Worm (Caenorhabditis elegans) whole organism, late embryonic: ENCODE measurements around the gene mtss-1.

Source experiments
- F13H6.1 ChIP-seq: sonication (generic microtip); optimal IDR thresholded peaks from 2 replicates; lab custom pipeline; 2016; ENCODE audit warnings: missing genetic modification characterization, missing compliant biosample characterization
- ceh-18 ChIP-seq: sonication (generic microtip); optimal IDR thresholded peaks from 2 replicates; lab custom pipeline; 2016; ENCODE audit warnings: missing genetic modification characterization, missing compliant biosample characterization
- ceh-34 ChIP-seq: sonication (generic microtip); optimal IDR thresholded peaks from 2 replicates; lab custom pipeline; 2016; ENCODE audit warnings: mild to moderate bottlenecking, missing genetic modification characterization, missing compliant biosample characterization
- ceh-9 ChIP-seq: sonication (generic microtip); optimal IDR thresholded peaks from 2 replicates; lab custom pipeline; 2016; ENCODE audit warnings: mild to moderate bottlenecking, missing genetic modification characterization, inconsistent platforms, missing compliant biosample characterization
- che-1 ChIP-seq: sonication (generic microtip); optimal IDR thresholded peaks from 2 replicates; lab custom pipeline; 2016; ENCODE audit warnings: mild to moderate bottlenecking, missing genetic modification characterization, missing compliant biosample characterization
- ets-4 ChIP-seq: sonication (generic microtip); optimal IDR thresholded peaks from 2 replicates; lab custom pipeline; 2016; ENCODE audit warnings: missing genetic modification characterization, missing compliant biosample characterization
- gmeb-2 ChIP-seq: sonication (generic microtip); optimal IDR thresholded peaks from 2 replicates; lab custom pipeline; 2016; ENCODE audit warnings: missing genetic modification characterization, inconsistent platforms, missing compliant biosample characterization
- madf-2 ChIP-seq: sonication (generic microtip); optimal IDR thresholded peaks from 2 replicates; lab custom pipeline; 2017; ENCODE audit warnings: missing genetic modification characterization, missing compliant biosample characterization
- mec-3 ChIP-seq: sonication (generic microtip); optimal IDR thresholded peaks from 2 replicates; lab custom pipeline; 2016; ENCODE audit warnings: borderline replicate concordance, missing genetic modification characterization, missing compliant biosample characterization
- nfya-1 ChIP-seq: sonication (generic microtip); optimal IDR thresholded peaks from 2 replicates; lab custom pipeline; 2017; ENCODE audit warnings: missing genetic modification characterization, mild to moderate bottlenecking, missing compliant biosample characterization, antibody characterized with exemption, moderate library complexity
- pax-1 ChIP-seq: fragments of 150-350 bp; optimal IDR thresholded peaks from 2 replicates; lab custom pipeline; 2014; ENCODE audit warnings: missing biosample characterization, missing genetic modification characterization
- rnt-1 ChIP-seq: sonication (generic microtip); optimal IDR thresholded peaks from 2 replicates; lab custom pipeline; 2016; ENCODE audit warnings: missing genetic modification characterization, missing compliant biosample characterization
- syd-9 ChIP-seq: sonication (generic microtip); optimal IDR thresholded peaks from 2 replicates; lab custom pipeline; 2016; ENCODE audit warnings: mild to moderate bottlenecking, missing genetic modification characterization, moderate library complexity, missing compliant biosample characterization
- unc-3 ChIP-seq, 2 experiments: fragments of 200-800 bp in 1 of 2; sonication (Bioruptor generic) in 1 of 2; sonication (generic microtip) in 1 of 2; conservative IDR thresholded peaks in 1 of 2; optimal IDR thresholded peaks in 1 of 2; 2 replicates each; pipeline versions ENCODE4 v1.3.6 to Lab custom; 2016 to 2022; ENCODE audit warnings: missing compliant biosample characterization in 2 of 2, missing genetic modification characterization in 2 of 2, missing genetic modification reagents in 1 of 2
- unc-42 ChIP-seq: sonication (generic microtip); optimal IDR thresholded peaks from 2 replicates; lab custom pipeline; 2016; ENCODE audit warnings: missing genotype, missing genetic modification characterization, missing compliant biosample characterization
- unc-55 ChIP-seq: sonication (generic microtip); optimal IDR thresholded peaks from 2 replicates; lab custom pipeline; 2017; ENCODE audit warnings: missing biosample characterization, missing genetic modification reagents, missing genetic modification characterization
- ztf-16 ChIP-seq: sonication (generic microtip); optimal IDR thresholded peaks from 2 replicates; lab custom pipeline; 2017; ENCODE audit warnings: missing genetic modification characterization, missing compliant biosample characterization

The mtss-1 gene

DNA sequence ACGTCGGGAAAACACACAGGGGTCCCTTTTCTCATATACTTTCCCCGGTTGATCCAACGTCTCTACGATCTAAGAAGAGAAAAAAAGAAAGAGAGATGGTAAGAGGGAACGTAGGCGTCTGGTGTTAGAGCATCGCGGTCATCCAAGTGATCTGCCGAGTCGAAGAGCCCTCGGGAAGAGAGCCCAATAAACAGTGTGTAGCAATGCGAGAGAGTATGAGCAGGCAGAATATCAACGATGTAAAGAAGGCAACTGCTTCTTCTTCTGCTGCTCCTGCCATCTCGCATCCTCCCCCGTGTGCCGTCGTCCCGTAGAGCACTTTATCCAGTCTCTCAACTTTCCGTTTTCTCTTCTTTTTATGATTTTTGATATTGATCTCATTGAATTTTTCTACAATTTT is 47.6 kb downstream of the mtss-1 start:
- TF ChIP-seq mec-3 (tag; lab: Kevin White, UChicago) (no peak), nfya-1 (tag; lab: Kevin White, UChicago) (peak; percentile 8), madf-2 (tag; lab: Kevin White, UChicago) (no peak), F13H6.1 (peak; percentile 5), unc-55 (GFP tag; lab: Kevin White, UChicago) (no peak), unc-42 (tag; lab: Kevin White, UChicago) (no peak), ceh-34 (tag; lab: Kevin White, UChicago) (peak; percentile 21), ceh-18 (tag; lab: Kevin White, UChicago) (peak; percentile 70), ets-4 (tag; lab: Kevin White, UChicago) (no peak), rnt-1 (peak; percentile 62), ztf-16 (tag; lab: Kevin White, UChicago) (no peak)

DNA sequence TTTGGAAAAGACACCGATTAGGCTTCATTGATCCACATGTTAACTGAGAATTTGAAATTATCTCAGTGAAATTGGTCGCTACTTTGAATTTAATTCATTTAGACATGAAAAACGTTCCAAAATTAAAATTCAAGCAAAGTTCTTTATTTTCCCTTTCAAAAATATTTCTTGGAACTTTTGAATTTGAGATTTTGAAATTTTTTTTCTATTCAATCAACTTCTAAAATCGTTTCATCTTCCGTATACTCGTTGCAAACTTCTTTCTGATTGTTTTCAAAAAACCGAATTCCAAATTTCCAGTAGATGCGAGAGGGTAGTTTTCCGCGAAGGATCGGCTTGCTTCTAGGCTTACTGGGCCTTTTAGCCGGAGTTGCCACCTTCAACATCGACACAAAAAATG is 50.5 kb downstream of the mtss-1 start, which contains the start of gene pat-2:
TSS of gene pat-2 (plus strand) at position 301 of the 400 bp plus-strand sequence.
- TF ChIP-seq madf-2 (tag; lab: Kevin White, UChicago), result no peak
- no peak for TF ChIP-seq pax-1 (tag; lab: Kevin White, UChicago)
- no peak for TF ChIP-seq unc-3 (GFP tag; conservative IDR thresholded peaks at IDR 0.05; lab: Robert Waterston, UW)
- TF ChIP-seq unc-3 (tag; optimal IDR thresholded peaks at IDR 0.05; lab: Kevin White, UChicago), result no peak
- TF ChIP-seq syd-9 (tag; lab: Kevin White, UChicago), result no peak
- no peak for TF ChIP-seq che-1 (tag; lab: Kevin White, UChicago)
- TF ChIP-seq ceh-9, result no peak
- TF ChIP-seq gmeb-2 (tag; lab: Kevin White, UChicago), result no peak
- TF ChIP-seq, all 69 proteins: peak for 0
